Worm (Caenorhabditis elegans) whole organism, mixed stage, embryonic: Measurements from ENCODE around the gene C40H1.7.

ENCODE experiments used
- M03D4.4 ChIP-seq: sonication (generic microtip); optimal IDR thresholded peaks from 2 replicates; lab custom pipeline; 2017; ENCODE audit warnings: mild to moderate bottlenecking, missing genetic modification characterization, missing compliant biosample characterization
- bed-3 ChIP-seq: fragments of 200-800 bp; sonication (Bioruptor generic); optimal IDR thresholded peaks from 3 replicates; lab custom pipeline; 2018; ENCODE audit warnings: mild to moderate bottlenecking, missing genetic modification characterization, moderate library complexity, missing compliant biosample characterization
- blmp-1 ChIP-seq: fragments of 150-350 bp; optimal IDR thresholded peaks from 2 replicates; lab custom pipeline; 2014; ENCODE audit warnings: missing biosample characterization, missing genetic modification characterization
- ceh-39 ChIP-seq: fragments of 150-350 bp; optimal IDR thresholded peaks from 2 replicates; lab custom pipeline; 2014; ENCODE audit warnings: missing biosample characterization, missing genetic modification characterization
- ceh-43 ChIP-seq: fragments of 200-800 bp; sonication (Bioruptor generic); optimal IDR thresholded peaks from 2 replicates; lab custom pipeline; 2018; ENCODE audit warnings: mild to moderate bottlenecking, missing genetic modification characterization, moderate library complexity, missing compliant biosample characterization
- ceh-83 ChIP-seq: fragments of 200-800 bp; sonication (Bioruptor generic); optimal IDR thresholded peaks from 2 replicates; lab custom pipeline; 2018; ENCODE audit warnings: mild to moderate bottlenecking, missing genetic modification characterization, missing compliant biosample characterization
- ces-1 ChIP-seq: fragments of 150-350 bp; optimal IDR thresholded peaks from 2 replicates; lab custom pipeline; 2014; ENCODE audit warnings: missing biosample characterization, missing genetic modification reagents, missing genetic modification characterization
- cnd-1 ChIP-seq: fragments of 200-800 bp; sonication (Bioruptor generic); optimal IDR thresholded peaks from 2 replicates; lab custom pipeline; 2018; ENCODE audit warnings: mild to moderate bottlenecking, missing genetic modification characterization, missing compliant biosample characterization
- elt-3 ChIP-seq: fragments of 150-350 bp; optimal IDR thresholded peaks from 2 replicates; lab custom pipeline; 2014; ENCODE audit warnings: missing biosample characterization, missing genetic modification characterization
- flh-1 ChIP-seq: fragments of 200-800 bp; sonication (Bioruptor generic); optimal IDR thresholded peaks from 2 replicates; lab custom pipeline; 2018; ENCODE audit warnings: mild to moderate bottlenecking, missing genetic modification characterization, moderate library complexity, missing compliant biosample characterization
- hlh-1 ChIP-seq: fragments of 150-350 bp; optimal IDR thresholded peaks from 2 replicates; lab custom pipeline; 2014; ENCODE audit warnings: missing biosample characterization, missing genetic modification reagents, missing genetic modification characterization
- lin-13 ChIP-seq: fragments of 150-350 bp; optimal IDR thresholded peaks from 2 replicates; lab custom pipeline; 2014; ENCODE audit warnings: missing biosample characterization, missing genetic modification characterization
- lin-32 ChIP-seq: fragments of 200-800 bp; sonication (Bioruptor generic); optimal IDR thresholded peaks from 2 replicates; lab custom pipeline; 2018; ENCODE audit warnings: mild to moderate bottlenecking, missing genetic modification characterization, missing compliant biosample characterization
- lsy-2 ChIP-seq: fragments of 150-350 bp; optimal IDR thresholded peaks from 2 replicates; lab custom pipeline; 2014; ENCODE audit warnings: missing biosample characterization, missing genetic modification characterization
- mab-5 ChIP-seq: fragments of 150-350 bp; optimal IDR thresholded peaks from 2 replicates; lab custom pipeline; 2014; ENCODE audit warnings: missing biosample characterization, missing genetic modification characterization
- nhr-2 ChIP-seq: fragments of 150-350 bp; optimal IDR thresholded peaks from 2 replicates; lab custom pipeline; 2014; ENCODE audit warnings: missing biosample characterization, missing genetic modification characterization
- nhr-237 ChIP-seq: fragments of 150-350 bp; optimal IDR thresholded peaks from 2 replicates; lab custom pipeline; 2014; ENCODE audit warnings: missing biosample characterization, missing genetic modification characterization
- nhr-28 ChIP-seq: fragments of 150-350 bp; optimal IDR thresholded peaks from 2 replicates; lab custom pipeline; 2014; ENCODE audit warnings: missing biosample characterization, missing genetic modification characterization
- nhr-76 ChIP-seq: sonication (generic microtip); optimal IDR thresholded peaks from 2 replicates; lab custom pipeline; 2017; ENCODE audit warnings: missing biosample characterization, missing genetic modification characterization
- pha-4 ChIP-seq: fragments of 150-350 bp; optimal IDR thresholded peaks from 2 replicates; lab custom pipeline; 2018; ENCODE audit warnings: missing biosample characterization, missing genetic modification reagents, missing genetic modification characterization
- sem-2 ChIP-seq: fragments of 200-800 bp; sonication (Bioruptor generic); optimal IDR thresholded peaks from 2 replicates; lab custom pipeline; 2018; ENCODE audit warnings: mild to moderate bottlenecking, missing genetic modification characterization, missing compliant biosample characterization
- snpc-4 ChIP-seq: fragments of 150-350 bp; optimal IDR thresholded peaks from 2 replicates; lab custom pipeline; 2014; ENCODE audit warnings: missing biosample characterization, missing genetic modification characterization
- sptf-1 ChIP-seq: sonication (generic microtip); optimal IDR thresholded peaks from 2 replicates; lab custom pipeline; 2017; ENCODE audit warnings: mild to moderate bottlenecking, missing genetic modification characterization, moderate library complexity, missing compliant biosample characterization
- tbx-8 ChIP-seq: fragments of 200-800 bp; sonication (Bioruptor generic); optimal IDR thresholded peaks from 2 replicates; lab custom pipeline; 2018; ENCODE audit warnings: mild to moderate bottlenecking, missing genetic modification characterization, moderate library complexity, missing compliant biosample characterization
- unc-120 ChIP-seq: sonication (generic microtip); optimal IDR thresholded peaks from 2 replicates; lab custom pipeline; 2017; ENCODE audit warnings: missing genetic modification characterization, missing compliant biosample characterization; ENCODE audit not compliant: poor library complexity, severe bottlenecking
- unc-39 ChIP-seq: fragments of 150-350 bp; optimal IDR thresholded peaks from 2 replicates; lab custom pipeline; 2014; ENCODE audit warnings: missing biosample characterization, missing genetic modification characterization
- unc-62 ChIP-seq: fragments of 150-350 bp; optimal IDR thresholded peaks from 2 replicates; lab custom pipeline; 2014; ENCODE audit warnings: missing biosample characterization, missing genetic modification reagents, missing genetic modification characterization
- zip-8 ChIP-seq: fragments of 150-350 bp; optimal IDR thresholded peaks from 2 replicates; lab custom pipeline; 2014; ENCODE audit warnings: missing biosample characterization, missing genetic modification characterization
- ztf-11 ChIP-seq: fragments of 150-350 bp; optimal IDR thresholded peaks from 2 replicates; lab custom pipeline; 2014; ENCODE audit warnings: missing biosample characterization, missing genetic modification characterization

C40H1.7 gene

DNA sequence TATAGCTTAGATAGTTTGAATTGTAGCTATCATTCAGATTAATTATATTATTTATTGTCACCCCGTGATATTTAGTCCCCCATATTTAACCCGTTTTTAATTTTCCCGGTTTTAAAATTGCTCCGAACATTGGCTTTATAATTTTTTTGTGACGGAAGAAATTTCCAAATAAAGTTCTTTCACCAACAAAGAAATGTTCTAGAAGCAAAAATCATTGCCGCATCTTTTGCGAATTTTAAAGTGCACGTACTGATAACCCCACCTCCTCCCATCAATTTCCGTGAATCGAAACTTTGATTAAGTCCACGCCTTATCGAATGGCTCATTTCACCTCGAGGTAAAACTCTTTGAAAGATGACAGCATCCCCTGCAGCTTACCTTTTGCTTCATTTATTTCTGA lies at the start of gene C40H1.7:
TSS of gene C40H1.7 (plus strand) at position 301 of the 400 bp plus-strand sequence.
- TF ChIP-seq ceh-39 (tag; lab: Kevin White, UChicago) (no peak), ces-1 (GFP tag; lab: Kevin White, UChicago) (no peak), unc-39 (tag; lab: Kevin White, UChicago) (no peak), bed-3 (GFP tag; lab: Kevin White, UChicago) (no peak), cnd-1 (no peak), nhr-28 (tag; lab: Kevin White, UChicago) (no peak), lsy-2 (tag; lab: Kevin White, UChicago) (no peak), zip-8 (tag; lab: Kevin White, UChicago) (no peak), lin-32 (GFP tag; lab: Kevin White, UChicago) (no peak), nhr-237 (tag; lab: Kevin White, UChicago) (no peak), unc-62 (no peak), lin-13 (tag; lab: Kevin White, UChicago) (no peak), elt-3 (tag; lab: Kevin White, UChicago) (no peak)

DNA sequence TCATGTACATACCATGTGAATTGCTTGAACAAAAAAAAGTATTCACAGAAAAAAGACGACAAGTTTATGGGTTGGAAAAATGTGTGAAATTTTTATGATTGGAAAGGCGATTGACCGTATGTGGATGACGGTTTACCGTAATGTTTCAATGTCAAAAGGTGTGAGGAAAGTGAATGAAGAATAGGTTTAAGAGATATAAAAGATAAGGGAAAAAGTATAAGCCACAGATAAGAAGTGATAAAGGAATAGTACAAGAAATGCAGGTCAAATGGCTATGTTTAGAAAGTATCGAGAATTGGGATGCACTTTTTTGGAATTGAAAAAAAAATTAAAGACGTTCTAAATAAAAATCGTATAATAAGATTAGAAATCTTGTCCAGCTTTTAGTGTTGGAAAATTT lies 47.0 kb upstream of the C40H1.7 start:
- no peak for TF ChIP-seq pha-4 (tag; lab: Kevin White, UChicago)
- TF ChIP-seq hlh-1: no peak
- TF ChIP-seq ztf-11: no peak
- no peak for TF ChIP-seq M03D4.4 (tag; lab: Kevin White, UChicago)
- TF ChIP-seq ceh-83 (GFP tag; lab: Kevin White, UChicago): no peak

- TF ChIP-seq unc-62: no peak
- TF ChIP-seq ceh-83 (GFP tag; lab: Kevin White, UChicago): no peak
- no peak for TF ChIP-seq nhr-2
- TF ChIP-seq blmp-1 (tag; lab: Kevin White, UChicago): no peak
- no peak for TF ChIP-seq snpc-4
- TF ChIP-seq ceh-43: no peak
These were observed 43.3 kb upstream of the C40H1.7 start, which contains the start of gene fozi-1 for ce11 chrIII:9281480-9281879. TSS of gene fozi-1 (plus strand) at chrIII:9281780.

ce11 chrIII:9288540-9288939 lies 36.3 kb upstream of the C40H1.7 start:
- no peak for TF ChIP-seq unc-120 (tag; lab: Kevin White, UChicago)
- TF ChIP-seq tbx-8: no peak
- TF ChIP-seq bed-3 (GFP tag; lab: Kevin White, UChicago): no peak
- no peak for TF ChIP-seq zip-8 (tag; lab: Kevin White, UChicago)
- TF ChIP-seq flh-1 (GFP tag; lab: Kevin White, UChicago): no peak
- no peak for TF ChIP-seq nhr-28 (tag; lab: Kevin White, UChicago)
- no peak for TF ChIP-seq cnd-1
- no peak for TF ChIP-seq sem-2 (GFP tag; lab: Kevin White, UChicago)
- TF ChIP-seq unc-62: no peak
- no peak for TF ChIP-seq ztf-11
- TF ChIP-seq ces-1 (GFP tag; lab: Kevin White, UChicago): no peak
- no peak for TF ChIP-seq mab-5 (tag; lab: Kevin White, UChicago)
- TF ChIP-seq ceh-83 (GFP tag; lab: Kevin White, UChicago): no peak

- no peak for TF ChIP-seq pha-4 (tag; lab: Kevin White, UChicago)
- TF ChIP-seq nhr-76 (tag; lab: Kevin White, UChicago): no peak
- no peak for TF ChIP-seq bed-3 (GFP tag; lab: Kevin White, UChicago)
- no peak for TF ChIP-seq sptf-1 (tag; lab: Kevin White, UChicago)
- TF ChIP-seq lin-13 (tag; lab: Kevin White, UChicago): no peak
- no peak for TF ChIP-seq cnd-1
- TF ChIP-seq snpc-4: no peak
- TF ChIP-seq nhr-237 (tag; lab: Kevin White, UChicago): no peak
- TF ChIP-seq blmp-1 (tag; lab: Kevin White, UChicago): no peak
- TF ChIP-seq ceh-43: no peak
- TF ChIP-seq elt-3 (tag; lab: Kevin White, UChicago): no peak
- TF ChIP-seq unc-120 (tag; lab: Kevin White, UChicago): no peak
- TF ChIP-seq lin-32 (GFP tag; lab: Kevin White, UChicago): no peak
These were observed 35.0 kb upstream of the C40H1.7 start for ce11 chrIII:9289815-9290214.

DNA sequence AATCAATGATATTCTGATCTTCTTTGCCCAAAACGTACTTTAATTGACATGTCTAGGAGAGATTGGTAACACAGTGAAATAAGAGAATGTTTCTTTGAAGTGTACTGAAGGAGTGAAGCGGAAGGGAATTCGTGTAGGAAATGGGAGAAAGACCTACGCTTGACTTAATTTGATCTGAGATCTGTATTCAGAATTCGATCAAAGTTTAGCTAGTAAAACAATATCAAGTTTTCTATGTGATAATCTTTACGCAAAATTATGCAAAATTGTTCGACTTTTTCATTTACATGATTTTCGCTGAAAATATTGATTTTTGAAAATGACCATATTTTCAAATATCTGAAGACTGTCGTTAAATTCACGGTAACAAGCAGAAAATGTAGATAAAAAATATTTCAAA lies 27.5 kb upstream of the C40H1.7 start, which contains the start of gene K01B6.4:
TSS of gene K01B6.4 (minus strand) at position 101 of the 400 bp plus-strand sequence.
- TF ChIP-seq ceh-83 (GFP tag; lab: Kevin White, UChicago) (no peak), snpc-4 (no peak), ztf-11 (no peak), ceh-43 (no peak), sptf-1 (tag; lab: Kevin White, UChicago) (no peak), hlh-1 (no peak), pha-4 (tag; lab: Kevin White, UChicago) (no peak)
